Worm (Caenorhabditis elegans): Measurements from ENCODE around the gene ints-7.

Gene ints-7

DNA sequence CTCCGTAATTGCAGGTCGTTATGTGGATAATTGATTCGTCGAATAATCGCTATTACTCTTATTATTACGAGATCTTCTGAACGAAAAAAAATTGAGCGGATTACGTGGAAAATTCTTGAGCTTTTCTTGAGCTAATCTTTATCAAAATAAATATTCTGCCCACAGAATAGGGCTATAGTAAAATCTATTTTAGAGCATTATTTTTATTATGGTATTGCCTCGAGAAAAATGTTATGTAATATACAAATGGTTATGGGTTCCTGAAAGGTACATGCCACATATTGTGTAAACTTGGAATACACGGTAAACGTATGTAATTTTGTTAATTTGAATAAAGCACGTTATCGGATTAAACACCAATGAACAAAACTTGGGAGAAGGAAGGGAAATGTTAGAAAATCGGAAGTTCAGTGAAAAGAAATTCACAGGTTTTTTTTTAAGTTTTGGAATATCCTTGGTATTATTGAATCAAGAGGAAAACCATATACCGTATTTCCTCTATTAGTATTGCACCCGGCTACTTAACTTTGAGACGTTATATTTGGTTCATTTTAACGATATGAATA lies 54.6 kb downstream of the ints-7 start:
- TF ChIP-seq dao-5 (tag; optimal IDR thresholded peaks at IDR 0.05), result no peak
- TF ChIP-seq him-1 (tag; optimal IDR thresholded peaks at IDR 0.05), result no peak
- no peak for TF ChIP-seq W03F9.2 (tag; optimal IDR thresholded peaks at IDR 0.05)

DNA sequence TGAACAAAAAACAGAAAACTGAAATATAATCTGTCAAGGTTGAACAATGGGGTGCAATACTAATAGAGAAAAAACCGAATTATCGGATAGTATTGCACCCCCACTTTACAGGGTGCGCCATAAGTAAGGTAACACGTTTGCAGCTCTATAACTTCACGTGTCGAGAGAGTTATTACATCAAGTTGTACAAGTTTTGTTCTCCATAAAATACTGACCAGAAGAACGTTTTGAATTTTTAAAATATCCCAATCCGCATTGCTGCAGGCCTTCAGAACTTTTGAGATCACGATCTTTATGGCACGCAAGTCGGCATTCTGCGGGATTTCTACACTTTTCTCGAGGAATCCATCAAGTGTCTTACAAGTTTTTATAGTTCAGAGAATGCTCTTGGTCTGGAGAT lies 55.2 kb downstream of the ints-7 start:
- TF ChIP-seq him-1 (tag; optimal IDR thresholded peaks at IDR 0.05) (no peak), dao-5 (tag; optimal IDR thresholded peaks at IDR 0.05) (no peak), W03F9.2 (tag; optimal IDR thresholded peaks at IDR 0.05) (no peak)

Data from whole organism, L4/young adult.